Worm (Caenorhabditis elegans) whole organism, L4 larva: ENCODE data around the gene T19D12.6.

Source experiments
- ZK546.5 ChIP-seq, 2 experiments: sonication (generic microtip); optimal IDR thresholded peaks; 2 replicates each; lab custom pipeline; 2017; ENCODE audit warnings: missing biosample characterization in 2 of 2, missing genetic modification characterization in 2 of 2
- pha-4 ChIP-seq, 2 experiments: fragments of 150-350 bp in 1 of 2; fragments of 200-800 bp in 1 of 2; sonication (Bioruptor generic) in 1 of 2; IDR thresholded peaks in 1 of 2; optimal IDR thresholded peaks in 1 of 2; 2 replicates each; pipeline versions ENCODE4 v1.3.6 to Lab custom; 2014 to 2022; ENCODE audit warnings: missing genetic modification characterization in 2 of 2, missing genetic modification reagents in 2 of 2, missing biosample characterization in 1 of 2, missing compliant biosample characterization in 1 of 2
- spr-3 ChIP-seq: fragments of 200-800 bp; sonication (Bioruptor generic); optimal IDR thresholded peaks from 2 replicates; lab custom pipeline; 2018; ENCODE audit warnings: mild to moderate bottlenecking, missing genetic modification characterization, missing compliant biosample characterization
- unc-39 ChIP-seq: sonication (generic microtip); optimal IDR thresholded peaks from 2 replicates; lab custom pipeline; 2017; ENCODE audit warnings: missing biosample characterization, missing genetic modification characterization

- no peak for TF ChIP-seq spr-3 (GFP tag; lab: Kevin White, UChicago)
- TF ChIP-seq unc-39 (tag; lab: Kevin White, UChicago), result no peak
- no peak for TF ChIP-seq pha-4 (GFP tag; IDR thresholded peaks at IDR 0.05; lab: Robert Waterston, UW)
- TF ChIP-seq pha-4 (tag; optimal IDR thresholded peaks at IDR 0.05; lab: Kevin White, UChicago), result no peak
- no peak for TF ChIP-seq ZK546.5 (tag; optimal IDR thresholded peaks at IDR 0.05; lab: Kevin White, UChicago)
These were observed 23.7 kb upstream of the T19D12.6 start, which contains the start of gene T19D12.1 for ce11 chrII:6666598-6666997.
